Fruit fly (Drosophila melanogaster) whole organism, adult: ENCODE measurements around the gene CG17549.
A peak's percentile ranks its signal among the peaks of the same experiment; 100 is the strongest.

Source experiments
- CG11617 ChIP-seq: fragments of 200-800 bp; sonication (Bioruptor generic); optimal IDR thresholded peaks from 2 replicates; lab custom pipeline; 2017; ENCODE audit warnings: mild to moderate bottlenecking, missing biosample characterization, missing genetic modification reagents, missing genetic modification characterization
- CG12768 ChIP-seq: fragments of 200-800 bp; sonication (Bioruptor generic); optimal IDR thresholded peaks from 2 replicates; lab custom pipeline; 2017; ENCODE audit warnings: missing biosample characterization, missing genetic modification characterization, mild to moderate bottlenecking, moderate library complexity, missing genetic modification reagents
- CG14711 ChIP-seq: fragments of 200-800 bp; sonication (Bioruptor generic); optimal IDR thresholded peaks from 2 replicates; lab custom pipeline; 2018; ENCODE audit warnings: missing biosample characterization, mild to moderate bottlenecking, missing genetic modification characterization, moderate library complexity
- CG1620 ChIP-seq: fragments of 200-800 bp; sonication (Bioruptor generic); optimal IDR thresholded peaks from 2 replicates; lab custom pipeline; 2016; ENCODE audit warnings: missing biosample characterization, missing genetic modification characterization
- CG33017 ChIP-seq: fragments of 200-800 bp; sonication (Bioruptor generic); optimal IDR thresholded peaks from 2 replicates; lab custom pipeline; 2018; ENCODE audit warnings: missing biosample characterization, mild to moderate bottlenecking, missing genetic modification characterization, moderate library complexity
- CG5204 ChIP-seq: fragments of 200-800 bp; sonication (Bioruptor generic); optimal IDR thresholded peaks from 2 replicates; lab custom pipeline; 2016; ENCODE audit warnings: missing biosample characterization, missing genetic modification characterization
- CG7045 ChIP-seq: fragments of 200-800 bp; sonication (Bioruptor generic); optimal IDR thresholded peaks from 2 replicates; lab custom pipeline; 2017; ENCODE audit warnings: missing biosample characterization, mild to moderate bottlenecking, missing genetic modification characterization
- CG7101 ChIP-seq: fragments of 200-800 bp; sonication (Bioruptor generic); optimal IDR thresholded peaks from 2 replicates; lab custom pipeline; 2018; ENCODE audit warnings: missing biosample characterization, mild to moderate bottlenecking, missing genetic modification characterization, moderate library complexity
- Clk ChIP-seq: fragments of 200-800 bp; sonication (Bioruptor generic); optimal IDR thresholded peaks from 2 replicates; lab custom pipeline; 2017; ENCODE audit warnings: missing biosample characterization, missing genetic modification characterization
- Crg-1 ChIP-seq: fragments of 200-800 bp; sonication (Bioruptor generic); optimal IDR thresholded peaks from 2 replicates; lab custom pipeline; 2016; ENCODE audit warnings: missing biosample characterization, missing genetic modification characterization
- Hr96 ChIP-seq: fragments of 200-800 bp; sonication (Bioruptor generic); optimal IDR thresholded peaks from 2 replicates; lab custom pipeline; 2016; ENCODE audit warnings: missing biosample characterization, missing genetic modification characterization
- Mnt ChIP-seq: fragments of 200-800 bp; sonication (Bioruptor generic); optimal IDR thresholded peaks from 2 replicates; lab custom pipeline; 2016; ENCODE audit warnings: missing biosample characterization, mild to moderate bottlenecking, missing genetic modification characterization
- bab1 ChIP-seq: fragments of 200-800 bp; sonication (Bioruptor generic); optimal IDR thresholded peaks from 3 replicates; lab custom pipeline; 2019; ENCODE audit warnings: missing biosample characterization, mild to moderate bottlenecking, missing genetic modification characterization, moderate library complexity
- cic ChIP-seq: fragments of 200-800 bp; sonication (Bioruptor generic); optimal IDR thresholded peaks from 2 replicates; lab custom pipeline; 2017; ENCODE audit warnings: missing biosample characterization, mild to moderate bottlenecking, missing genetic modification characterization, moderate library complexity
- cnc ChIP-seq, 2 experiments: fragments of >200 bp; optimal IDR thresholded peaks; 2 replicates each; lab custom pipeline; 2017
- kay ChIP-seq: fragments of 200-800 bp; sonication (Bioruptor generic); peaks from one replicate; lab custom pipeline; 2016; ENCODE audit warnings: missing biosample characterization, missing genetic modification characterization, borderline replicate concordance
- ovo ChIP-seq: fragments of 200-800 bp; sonication (Bioruptor generic); optimal IDR thresholded peaks from 2 replicates; lab custom pipeline; 2016; ENCODE audit warnings: missing biosample characterization, missing genetic modification characterization
- pad ChIP-seq: fragments of 200-800 bp; sonication (Bioruptor generic); optimal IDR thresholded peaks from 3 replicates; lab custom pipeline; 2017; ENCODE audit warnings: missing biosample characterization, missing genetic modification characterization, mild to moderate bottlenecking, moderate library complexity, missing genetic modification reagents
- tj ChIP-seq: fragments of 200-800 bp; sonication (Bioruptor generic); optimal IDR thresholded peaks from 3 replicates; lab custom pipeline; 2017; ENCODE audit warnings: missing biosample characterization, mild to moderate bottlenecking, missing genetic modification characterization, moderate library complexity
- toe ChIP-seq: fragments of 200-800 bp; sonication (Bioruptor generic); optimal IDR thresholded peaks from 2 replicates; lab custom pipeline; 2016; ENCODE audit warnings: missing biosample characterization, missing genetic modification characterization

The CG17549 gene

dm6 chr2L:19389749-19390148 is at the start of gene CG17549:
Gene CG17549 (minus strand): TSS chr2L:19390075.
- TF ChIP-seq pad (GFP tag; lab: Kevin White, UChicago) (no peak), CG14711 (tag; lab: Kevin White, UChicago) (no peak), CG5204 (GFP tag; lab: Kevin White, UChicago) (no peak), bab1 (GFP tag; lab: Kevin White, UChicago) (no peak), Hr96 (GFP tag; lab: Kevin White, UChicago) (no peak), kay (GFP tag; lab: Kevin White, UChicago) (no peak), CG7045 (no peak), cic (GFP tag; lab: Kevin White, UChicago) (no peak), tj (GFP tag; lab: Kevin White, UChicago) (no peak), Clk (GFP tag; lab: Kevin White, UChicago) (no peak), CG7101 (tag; lab: Kevin White, UChicago) (no peak), Mnt (GFP tag; lab: Kevin White, UChicago) (no peak)

- no peak for TF ChIP-seq CG11617 (GFP tag; lab: Kevin White, UChicago)
- no peak for TF ChIP-seq Clk (GFP tag; lab: Kevin White, UChicago)
- no peak for TF ChIP-seq CG5204 (GFP tag; lab: Kevin White, UChicago)
- TF ChIP-seq Crg-1 (GFP tag; lab: Kevin White, UChicago), result no peak
- no peak for TF ChIP-seq tj (GFP tag; lab: Kevin White, UChicago)
- no peak for TF ChIP-seq cic (GFP tag; lab: Kevin White, UChicago)
These were observed 49.1 kb upstream of the CG17549 start for dm6 chr2L:19438685-19439597.

- peak; percentile 72 for TF ChIP-seq CG7101 (tag; lab: Kevin White, UChicago)
- peak; percentile 6 for TF ChIP-seq toe (GFP tag; lab: Kevin White, UChicago)
- peak; percentile 40 for TF ChIP-seq CG11617 (GFP tag; lab: Kevin White, UChicago)
- no peak for TF ChIP-seq bab1 (GFP tag; lab: Kevin White, UChicago)
- no peak for TF ChIP-seq cnc (optimal IDR thresholded peaks at IDR 0.05; lab: Kevin White, UChicago)
- no peak for TF ChIP-seq Clk (GFP tag; lab: Kevin White, UChicago)
- peak; percentile 34 for TF ChIP-seq ovo (GFP tag; lab: Kevin White, UChicago)
- TF ChIP-seq CG12768 (GFP tag; lab: Kevin White, UChicago), result peak; percentile 11
- peak; percentile 66 for TF ChIP-seq CG33017 (tag; lab: Kevin White, UChicago)
- no peak for TF ChIP-seq Hr96 (GFP tag; lab: Kevin White, UChicago)
- TF ChIP-seq Crg-1 (GFP tag; lab: Kevin White, UChicago), result no peak
- TF ChIP-seq CG14711 (tag; lab: Kevin White, UChicago), result peak; percentile 10
- no peak for TF ChIP-seq tj (GFP tag; lab: Kevin White, UChicago)
- TF ChIP-seq Mnt (GFP tag; lab: Kevin White, UChicago), result no peak
- TF ChIP-seq cic (GFP tag; lab: Kevin White, UChicago), result peak; percentile 89
- TF ChIP-seq CG5204 (GFP tag; lab: Kevin White, UChicago), result no peak
- no peak for TF ChIP-seq CG1620 (GFP tag; lab: Kevin White, UChicago)
- TF ChIP-seq CG7045, result peak; percentile 57
- TF ChIP-seq pad (GFP tag; lab: Kevin White, UChicago), result peak; percentile 26
- TF ChIP-seq kay (GFP tag; lab: Kevin White, UChicago), result no peak
These were observed 44.4 kb upstream of the CG17549 start for dm6 chr2L:19434260-19434659.

dm6 chr2L:19433292-19433691 is 43.4 kb upstream of the CG17549 start:
- peak; percentile 76 for TF ChIP-seq CG12768 (GFP tag; lab: Kevin White, UChicago)
- peak; percentile 67 for TF ChIP-seq tj (GFP tag; lab: Kevin White, UChicago)
- TF ChIP-seq Clk (GFP tag; lab: Kevin White, UChicago), result peak; percentile 31
- TF ChIP-seq bab1 (GFP tag; lab: Kevin White, UChicago), result peak; percentile 2
- TF ChIP-seq Crg-1 (GFP tag; lab: Kevin White, UChicago), result peak; percentile 20
- peak; percentile 52 for TF ChIP-seq CG5204 (GFP tag; lab: Kevin White, UChicago)
- peak; percentile 64 for TF ChIP-seq toe (GFP tag; lab: Kevin White, UChicago)
- TF ChIP-seq CG14711 (tag; lab: Kevin White, UChicago), result peak; percentile 60
- no peak for TF ChIP-seq cnc (optimal IDR thresholded peaks at IDR 0.05; lab: Kevin White, UChicago)
- TF ChIP-seq ovo (GFP tag; lab: Kevin White, UChicago), result peak; percentile 3
- peak; percentile 36 for TF ChIP-seq cic (GFP tag; lab: Kevin White, UChicago)
- TF ChIP-seq CG11617 (GFP tag; lab: Kevin White, UChicago), result peak; percentile 20
- TF ChIP-seq kay (GFP tag; lab: Kevin White, UChicago), result peak; percentile 85
- peak; percentile 62 for TF ChIP-seq CG7101 (tag; lab: Kevin White, UChicago)
- peak; percentile 25 for TF ChIP-seq Mnt (GFP tag; lab: Kevin White, UChicago)
- TF ChIP-seq Hr96 (GFP tag; lab: Kevin White, UChicago), result peak; percentile 60
- no peak for TF ChIP-seq CG1620 (GFP tag; lab: Kevin White, UChicago)
- TF ChIP-seq CG7045, result peak; percentile 31
- TF ChIP-seq pad (GFP tag; lab: Kevin White, UChicago), result peak; percentile 33
- peak; percentile 71 for TF ChIP-seq CG33017 (tag; lab: Kevin White, UChicago)

- TF ChIP-seq bab1 (GFP tag; lab: Kevin White, UChicago) (peak; percentile 73), pad (GFP tag; lab: Kevin White, UChicago) (no peak), tj (GFP tag; lab: Kevin White, UChicago) (peak; percentile 45), cic (GFP tag; lab: Kevin White, UChicago) (peak; percentile 73), CG12768 (GFP tag; lab: Kevin White, UChicago) (peak; percentile 64), CG7101 (tag; lab: Kevin White, UChicago) (peak; percentile 26), CG14711 (tag; lab: Kevin White, UChicago) (peak; percentile 12), Crg-1 (GFP tag; lab: Kevin White, UChicago) (peak; percentile 9), CG33017 (tag; lab: Kevin White, UChicago) (peak; percentile 46), CG7045 (no peak), Clk (GFP tag; lab: Kevin White, UChicago) (no peak), CG1620 (GFP tag; lab: Kevin White, UChicago) (no peak), CG11617 (GFP tag; lab: Kevin White, UChicago) (no peak), CG5204 (GFP tag; lab: Kevin White, UChicago) (no peak), ovo (GFP tag; lab: Kevin White, UChicago) (no peak), Mnt (GFP tag; lab: Kevin White, UChicago) (peak; percentile 66)
These were observed 42.6 kb upstream of the CG17549 start, which contains the start of gene Rab9 for dm6 chr2L:19432424-19433015. Gene Rab9 (plus strand): TSS chr2L:19432574.
